Worm (Caenorhabditis elegans) whole organism, late embryonic: ENCODE data around the gene C34D10.1.

Experiments used
- T23F11.4 ChIP-seq: fragments of 200-800 bp; sonication (Bioruptor generic); optimal IDR thresholded peaks from 2 replicates; lab custom pipeline; 2018; ENCODE audit warnings: mild to moderate bottlenecking, missing genetic modification characterization, missing compliant biosample characterization
- ama-1 ChIP-seq: fragments of 150-350 bp; optimal IDR thresholded peaks from 2 replicates; lab custom pipeline; 2014
- ceh-18 ChIP-seq: sonication (generic microtip); optimal IDR thresholded peaks from 2 replicates; lab custom pipeline; 2016; ENCODE audit warnings: missing genetic modification characterization, missing compliant biosample characterization
- ceh-45 ChIP-seq: fragments of 200-800 bp; sonication (Bioruptor generic); IDR thresholded peaks from 2 replicates; pipeline ENCODE4 v1.3.6; 2022; ENCODE audit warnings: missing genetic modification reagents, missing genetic modification characterization, missing compliant biosample characterization
- dmd-4 ChIP-seq: sonication (generic microtip); optimal IDR thresholded peaks from 2 replicates; lab custom pipeline; 2016; ENCODE audit warnings: borderline replicate concordance, missing genetic modification characterization, missing compliant biosample characterization
- elt-2 ChIP-seq: sonication (generic microtip); optimal IDR thresholded peaks from 2 replicates; lab custom pipeline; 2016; ENCODE audit warnings: missing genetic modification reagents, missing genetic modification characterization, missing compliant biosample characterization
- fkh-10 ChIP-seq: fragments of 150-350 bp; optimal IDR thresholded peaks from 2 replicates; lab custom pipeline; 2014; ENCODE audit warnings: missing biosample characterization, missing genetic modification reagents, missing genetic modification characterization
- nfya-1 ChIP-seq: sonication (generic microtip); optimal IDR thresholded peaks from 2 replicates; lab custom pipeline; 2017; ENCODE audit warnings: missing genetic modification characterization, mild to moderate bottlenecking, missing compliant biosample characterization, antibody characterized with exemption, moderate library complexity
- nhr-11 ChIP-seq: fragments of 150-350 bp; optimal IDR thresholded peaks from 2 replicates; lab custom pipeline; 2014; ENCODE audit warnings: missing biosample characterization, missing genetic modification characterization
- pha-4 ChIP-seq: fragments of 150-350 bp; optimal IDR thresholded peaks from 2 replicates; lab custom pipeline; 2018; ENCODE audit warnings: missing biosample characterization, missing genetic modification reagents, missing genetic modification characterization
- ref-2 ChIP-seq: sonication (generic microtip); optimal IDR thresholded peaks from 2 replicates; lab custom pipeline; 2016; ENCODE audit warnings: missing genetic modification characterization, missing compliant biosample characterization
- rnt-1 ChIP-seq: sonication (generic microtip); optimal IDR thresholded peaks from 2 replicates; lab custom pipeline; 2016; ENCODE audit warnings: missing genetic modification characterization, missing compliant biosample characterization
- sdc-2 ChIP-seq: sonication (generic microtip); optimal IDR thresholded peaks from 2 replicates; lab custom pipeline; 2016; ENCODE audit warnings: missing genotype, missing genetic modification characterization, missing compliant biosample characterization
- unc-86 ChIP-seq: sonication (generic microtip); optimal IDR thresholded peaks from 2 replicates; lab custom pipeline; 2016; ENCODE audit warnings: missing genetic modification characterization, missing compliant biosample characterization

ce11 chrX:7990282-7990681 is 39.0 kb upstream of the C34D10.1 start:
- TF ChIP-seq dmd-4, result no peak
- TF ChIP-seq nfya-1 (tag; lab: Kevin White, UChicago), result no peak
- TF ChIP-seq ama-1 (lab: Kevin White, UChicago), result no peak
- TF ChIP-seq fkh-10 (GFP tag; lab: Kevin White, UChicago), result no peak
- no peak for TF ChIP-seq rnt-1 (tag; lab: Kevin White, UChicago)
- TF ChIP-seq sdc-2 (tag; lab: Kevin White, UChicago), result no peak
- no peak for TF ChIP-seq pha-4
- TF ChIP-seq elt-2 (tag; lab: Kevin White, UChicago), result no peak
- TF ChIP-seq unc-86 (tag; lab: Kevin White, UChicago), result no peak
- no peak for TF ChIP-seq ceh-18 (tag; lab: Kevin White, UChicago)
- no peak for TF ChIP-seq nhr-11 (tag; lab: Kevin White, UChicago)
- TF ChIP-seq T23F11.4 (GFP tag; lab: Kevin White, UChicago), result no peak
- no peak for TF ChIP-seq ref-2 (tag; lab: Kevin White, UChicago)
- TF ChIP-seq ceh-45 (GFP tag; lab: Robert Waterston, UW), result no peak
